Worm (Caenorhabditis elegans) whole organism, L4 larva: ENCODE results near the gene lact-7.

Experiments used
- lir-3 ChIP-seq: sonication (generic microtip); optimal IDR thresholded peaks from 2 replicates; lab custom pipeline; 2016; ENCODE audit warnings: mild to moderate bottlenecking, missing genetic modification characterization, missing compliant biosample characterization
- unc-62 ChIP-seq, 3 experiments: fragments of 150-350 bp in 1 of 3; sonication (generic microtip); optimal IDR thresholded peaks in 2 of 3; peaks in 1 of 3; 1 replicate in 1 of 3; 2 replicates in 2 of 3; lab custom pipeline; 2014 to 2017; ENCODE audit warnings: missing biosample characterization in 3 of 3, missing genetic modification characterization in 3 of 3, missing genetic modification reagents in 3 of 3, missing genotype in 1 of 3

DNA sequence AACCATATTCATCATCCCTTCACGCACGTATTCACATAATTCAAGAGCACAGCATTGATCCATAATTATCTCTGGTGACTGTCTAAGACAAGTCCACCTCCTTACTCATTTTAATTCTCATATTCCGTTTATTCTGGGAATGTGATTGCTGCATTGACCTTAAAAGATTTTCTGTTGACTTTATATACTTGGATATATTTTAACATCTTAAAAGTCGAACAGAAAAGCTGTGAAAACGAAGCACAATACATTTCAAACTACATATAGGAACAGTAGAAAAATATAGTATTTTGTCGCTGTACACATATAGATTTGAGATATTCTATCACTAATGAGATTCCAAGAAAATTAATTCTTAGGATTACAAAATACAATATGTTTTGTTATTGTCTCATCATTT lies 6.6 kb upstream of the lact-7 start:
- no peak for TF ChIP-seq unc-62 (GFP tag; optimal IDR thresholded peaks at IDR 0.05 in 1 of 2; lab: Kevin White, UChicago)
- TF ChIP-seq unc-62 (tag; optimal IDR thresholded peaks at IDR 0.05; lab: Kevin White, UChicago), result no peak
- no peak for TF ChIP-seq lir-3 (tag; lab: Kevin White, UChicago)
